Worm (Caenorhabditis elegans) whole organism, young adult: ENCODE results near the gene T14G12.6.

Source experiments
- B0019.2 ChIP-seq: fragments of 200-800 bp; sonication (Bioruptor generic); conservative IDR thresholded peaks from 2 replicates; pipeline ENCODE4 v1.3.6; 2022; ENCODE audit warnings: missing genetic modification reagents, missing genetic modification characterization, missing compliant biosample characterization
- B0336.3 ChIP-seq: fragments of 200-800 bp; sonication (Bioruptor generic); IDR thresholded peaks from 2 replicates; pipeline ENCODE4 v1.3.6; 2022; ENCODE audit warnings: missing genetic modification characterization, missing compliant biosample characterization
- C06A6.2 ChIP-seq: fragments of 200-800 bp; sonication (Bioruptor generic); conservative IDR thresholded peaks from 2 replicates; pipeline ENCODE4 v1.3.6; 2022; ENCODE audit warnings: missing genetic modification characterization, missing compliant biosample characterization
- F22D6.2 ChIP-seq: sonication (generic microtip); optimal IDR thresholded peaks from 2 replicates; lab custom pipeline; 2016; ENCODE audit warnings: mild to moderate bottlenecking, missing genetic modification characterization, missing compliant biosample characterization
- F33H1.4 ChIP-seq: fragments of 200-800 bp; sonication (Bioruptor generic); IDR thresholded peaks from 2 replicates; pipeline ENCODE4 v1.3.6; 2022; ENCODE audit warnings: missing genetic modification reagents, missing genetic modification characterization, missing compliant biosample characterization
- F49E8.2 ChIP-seq: sonication (generic microtip); optimal IDR thresholded peaks from 3 replicates; lab custom pipeline; 2017; ENCODE audit warnings: missing genetic modification characterization, mild to moderate bottlenecking, missing compliant biosample characterization, antibody characterized with exemption, moderate library complexity; ENCODE audit not compliant: insufficient read depth
- Y56A3A.18 ChIP-seq: fragments of 200-800 bp; sonication (Bioruptor generic); IDR thresholded peaks from 2 replicates; pipeline ENCODE4 v1.3.6; 2022; ENCODE audit warnings: missing genetic modification reagents, missing genetic modification characterization, missing compliant biosample characterization
- Y79H2A.3 ChIP-seq: fragments of 200-800 bp; sonication (Bioruptor generic); conservative IDR thresholded peaks from 2 replicates; pipeline ENCODE4 v1.3.6; 2022; ENCODE audit warnings: missing genetic modification reagents, missing genetic modification characterization, missing compliant biosample characterization
- aptf-2 ChIP-seq: fragments of 200-800 bp; sonication (Bioruptor generic); conservative IDR thresholded peaks from 2 replicates; pipeline ENCODE4 v1.3.6; 2022; ENCODE audit warnings: missing genetic modification reagents, missing genetic modification characterization, missing compliant biosample characterization
- aptf-3 ChIP-seq: fragments of 200-800 bp; sonication (Bioruptor generic); IDR thresholded peaks from 2 replicates; pipeline ENCODE4 v1.3.6; 2022; ENCODE audit warnings: missing genetic modification characterization, missing compliant biosample characterization
- atf-7 ChIP-seq: sonication (generic microtip); optimal IDR thresholded peaks from 2 replicates; lab custom pipeline; 2017; ENCODE audit warnings: mild to moderate bottlenecking, missing genetic modification characterization, missing compliant biosample characterization
- athp-1 ChIP-seq: sonication (generic microtip); optimal IDR thresholded peaks from 2 replicates; lab custom pipeline; 2017; ENCODE audit warnings: mild to moderate bottlenecking, missing genetic modification characterization, missing compliant biosample characterization
- bed-1 ChIP-seq: fragments of 200-800 bp; sonication (Bioruptor generic); IDR thresholded peaks from 2 replicates; pipeline ENCODE4 v1.3.6; 2022; ENCODE audit warnings: missing genetic modification reagents, missing genetic modification characterization, missing compliant biosample characterization
- bed-2 ChIP-seq: fragments of 200-800 bp; sonication (Bioruptor generic); IDR thresholded peaks from 2 replicates; pipeline ENCODE4 v1.3.6; 2022; ENCODE audit warnings: missing genetic modification reagents, missing genetic modification characterization, missing compliant biosample characterization
- ccch-3 ChIP-seq: fragments of 200-800 bp; sonication (Bioruptor generic); optimal IDR thresholded peaks from 2 replicates; lab custom pipeline; 2018; ENCODE audit warnings: mild to moderate bottlenecking, missing genetic modification characterization, missing compliant biosample characterization
- die-1 ChIP-seq: sonication (generic microtip); optimal IDR thresholded peaks from 2 replicates; lab custom pipeline; 2016; ENCODE audit warnings: missing genotype, mild to moderate bottlenecking, missing genetic modification characterization, missing compliant biosample characterization
- dpl-1 ChIP-seq: fragments of 150-350 bp; optimal IDR thresholded peaks from 2 replicates; lab custom pipeline; 2014; ENCODE audit warnings: missing biosample characterization, missing genetic modification reagents, missing genetic modification characterization
- egrh-3 ChIP-seq: fragments of 200-800 bp; sonication (Bioruptor generic); IDR thresholded peaks from 2 replicates; pipeline ENCODE4 v1.3.6; 2022; ENCODE audit warnings: missing genetic modification reagents, missing genetic modification characterization, missing compliant biosample characterization
- fkh-3 ChIP-seq: sonication (generic microtip); optimal IDR thresholded peaks from 2 replicates; lab custom pipeline; 2016; ENCODE audit warnings: mild to moderate bottlenecking, missing genetic modification characterization, missing compliant biosample characterization
- hsf-1 ChIP-seq: fragments of 200-800 bp; sonication (Bioruptor generic); IDR thresholded peaks from 2 replicates; pipeline ENCODE4 v1.3.6; 2022; ENCODE audit warnings: missing genetic modification reagents, missing genetic modification characterization, missing compliant biosample characterization
- lin-26 ChIP-seq: fragments of 200-800 bp; sonication (Bioruptor generic); IDR thresholded peaks from 2 replicates; pipeline ENCODE4 v1.3.6; 2022; ENCODE audit warnings: missing genetic modification reagents, missing genetic modification characterization, missing compliant biosample characterization
- lin-35 ChIP-seq, 3 experiments: fragments of 150-350 bp in 2 of 3; sonication (generic microtip) in 1 of 3; optimal IDR thresholded peaks; 2 replicates each; lab custom pipeline; 2014 to 2018; ENCODE audit warnings: missing biosample characterization in 3 of 3, missing genetic modification characterization in 3 of 3, missing genetic modification reagents in 3 of 3
- lsl-1 ChIP-seq: fragments of 200-800 bp; sonication (Bioruptor generic); optimal IDR thresholded peaks from 2 replicates; lab custom pipeline; 2018; ENCODE audit warnings: mild to moderate bottlenecking, missing genetic modification characterization, moderate library complexity, missing compliant biosample characterization
- lsy-27 ChIP-seq: sonication (generic microtip); optimal IDR thresholded peaks from 2 replicates; lab custom pipeline; 2017; ENCODE audit warnings: missing genetic modification characterization, mild to moderate bottlenecking, missing compliant biosample characterization, antibody characterized with exemption, missing genotype, borderline replicate concordance; ENCODE audit not compliant: insufficient read depth
- madf-3 ChIP-seq: fragments of 200-800 bp; sonication (Bioruptor generic); IDR thresholded peaks from 2 replicates; pipeline ENCODE4 v1.3.6; 2022; ENCODE audit warnings: missing genetic modification reagents, missing genetic modification characterization, missing compliant biosample characterization
- mcd-1 ChIP-seq: fragments of 200-800 bp; sonication (Bioruptor generic); IDR thresholded peaks from 2 replicates; pipeline ENCODE4 v1.3.6; 2022; ENCODE audit warnings: missing genetic modification reagents, missing genetic modification characterization, missing compliant biosample characterization
- nfya-1 ChIP-seq: sonication (generic microtip); optimal IDR thresholded peaks from 2 replicates; lab custom pipeline; 2017; ENCODE audit warnings: antibody characterized with exemption, missing compliant biosample characterization, missing genetic modification characterization, borderline replicate concordance; ENCODE audit not compliant: insufficient read depth
- nfya-2 ChIP-seq: fragments of 200-800 bp; sonication (Bioruptor generic); IDR thresholded peaks from 2 replicates; pipeline ENCODE4 v1.3.6; 2022; ENCODE audit warnings: missing genetic modification reagents, missing genetic modification characterization, missing compliant biosample characterization
- nhr-120 ChIP-seq: fragments of 200-800 bp; sonication (Bioruptor generic); IDR thresholded peaks from 2 replicates; pipeline ENCODE4 v1.3.6; 2022; ENCODE audit warnings: missing genetic modification characterization, missing compliant biosample characterization
- pbrm-1 ChIP-seq: fragments of 200-800 bp; sonication (Bioruptor generic); IDR thresholded peaks from 2 replicates; pipeline ENCODE4 v1.3.6; 2022; ENCODE audit warnings: missing genetic modification reagents, missing genetic modification characterization, missing compliant biosample characterization
- rcor-1 ChIP-seq: fragments of 200-800 bp; sonication (Bioruptor generic); IDR thresholded peaks from 2 replicates; pipeline ENCODE4 v1.3.6; 2022; ENCODE audit warnings: missing genetic modification reagents, missing genetic modification characterization, missing compliant biosample characterization
- rec-8 ChIP-seq, 2 experiments: sonication (generic microtip); optimal IDR thresholded peaks; 2 replicates each; lab custom pipeline; 2016; ENCODE audit warnings: mild to moderate bottlenecking in 2 of 2, missing genetic modification characterization in 2 of 2, missing genetic modification reagents in 2 of 2, missing genotype in 2 of 2, missing biosample characterization in 1 of 2, missing compliant biosample characterization in 1 of 2, moderate library complexity in 1 of 2
- repo-1 ChIP-seq: sonication (generic microtip); optimal IDR thresholded peaks from 2 replicates; lab custom pipeline; 2017; ENCODE audit warnings: mild to moderate bottlenecking, missing genetic modification characterization, missing compliant biosample characterization
- snpc-1.3 ChIP-seq: sonication (generic microtip); optimal IDR thresholded peaks from 2 replicates; lab custom pipeline; 2017; ENCODE audit warnings: missing genetic modification characterization, mild to moderate bottlenecking, missing compliant biosample characterization, antibody characterized with exemption, moderate library complexity, missing genotype, missing genetic modification reagents; ENCODE audit not compliant: insufficient read depth
- sptf-2 ChIP-seq: fragments of 200-800 bp; sonication (Bioruptor generic); optimal IDR thresholded peaks from 2 replicates; lab custom pipeline; 2018; ENCODE audit warnings: mild to moderate bottlenecking, missing genetic modification characterization, missing compliant biosample characterization
- tbx-9 ChIP-seq: sonication (generic microtip); optimal IDR thresholded peaks from 2 replicates; lab custom pipeline; 2016; ENCODE audit warnings: borderline replicate concordance, missing genetic modification characterization, inconsistent platforms, missing compliant biosample characterization
- unc-62 ChIP-seq: fragments of 150-350 bp; optimal IDR thresholded peaks from 2 replicates; lab custom pipeline; 2014; ENCODE audit warnings: missing biosample characterization, missing genetic modification reagents, missing genetic modification characterization
- zfh-2 ChIP-seq: fragments of 200-800 bp; sonication (Bioruptor generic); conservative IDR thresholded peaks from 2 replicates; pipeline ENCODE4 v1.3.6; 2022; ENCODE audit warnings: missing genetic modification reagents, missing genetic modification characterization, missing compliant biosample characterization
- zim-3 ChIP-seq: sonication (generic microtip); optimal IDR thresholded peaks from 2 replicates; lab custom pipeline; 2017; ENCODE audit warnings: mild to moderate bottlenecking, missing genetic modification characterization, moderate library complexity, missing compliant biosample characterization
- ztf-22 ChIP-seq: fragments of 200-800 bp; sonication (Bioruptor generic); optimal IDR thresholded peaks from 2 replicates; lab custom pipeline; 2018; ENCODE audit warnings: mild to moderate bottlenecking, missing genetic modification characterization, moderate library complexity, missing compliant biosample characterization
- ztf-25 ChIP-seq: fragments of 200-800 bp; sonication (Bioruptor generic); IDR thresholded peaks from 2 replicates; pipeline ENCODE4 v1.3.6; 2022; ENCODE audit warnings: missing genetic modification reagents, missing genetic modification characterization, missing compliant biosample characterization
- ztf-26 ChIP-seq: sonication (generic microtip); optimal IDR thresholded peaks from 2 replicates; lab custom pipeline; 2017; ENCODE audit warnings: missing genetic modification characterization, missing compliant biosample characterization
- ztf-28 ChIP-seq: fragments of 200-800 bp; sonication (Bioruptor generic); IDR thresholded peaks from 2 replicates; pipeline ENCODE4 v1.3.6; 2022; ENCODE audit warnings: missing genetic modification reagents, missing genetic modification characterization, missing compliant biosample characterization
- ztf-3 ChIP-seq: fragments of 200-800 bp; sonication (Bioruptor generic); optimal IDR thresholded peaks from 2 replicates; lab custom pipeline; 2018; ENCODE audit warnings: mild to moderate bottlenecking, missing genetic modification characterization, missing compliant biosample characterization

Gene T14G12.6

ce11 chrX:3795642-3796041, 36.4 kb upstream of the T14G12.6 start, which contains the start of gene F35A5.5:
TSS of gene F35A5.5 (minus strand) at chrX:3795742.
- TF ChIP-seq dpl-1 (GFP tag; lab: Kevin White, UChicago) (no peak), zim-3 (tag; lab: Kevin White, UChicago) (no peak), repo-1 (no peak), ztf-26 (no peak), sptf-2 (GFP tag; lab: Kevin White, UChicago) (no peak), aptf-3 (GFP tag; lab: Robert Waterston, UW) (no peak), ztf-25 (GFP tag; lab: Robert Waterston, UW) (no peak), aptf-2 (GFP tag; lab: Robert Waterston, UW) (no peak), lin-35 (GFP tag; optimal IDR thresholded peaks at IDR 0.05; lab: Kevin White, UChicago) (no peak), athp-1 (tag; lab: Kevin White, UChicago) (no peak), F33H1.4 (GFP tag; lab: Robert Waterston, UW) (no peak), nfya-1 (no peak), egrh-3 (GFP tag; lab: Robert Waterston, UW) (no peak), C06A6.2 (GFP tag; lab: Robert Waterston, UW) (no peak), bed-2 (GFP tag; lab: Robert Waterston, UW) (no peak), ztf-22 (GFP tag; lab: Kevin White, UChicago) (no peak), rec-8 (tag; optimal IDR thresholded peaks at IDR 0.05; lab: Kevin White, UChicago) (no peak), atf-7 (tag; lab: Kevin White, UChicago) (no peak), snpc-1.3 (tag; lab: Kevin White, UChicago) (no peak), nhr-120 (GFP tag; lab: Robert Waterston, UW) (no peak)
- TF ChIP-seq, all 124 proteins: peak for 0

- no peak for TF ChIP-seq Y79H2A.3 (GFP tag; lab: Robert Waterston, UW)
- TF ChIP-seq zfh-2 (GFP tag; lab: Robert Waterston, UW): peak; percentile 72
These were observed 34.9 kb upstream of the T14G12.6 start for ce11 chrX:3794161-3794560.

- TF ChIP-seq unc-62 (GFP tag; lab: Kevin White, UChicago) (no peak), sptf-2 (GFP tag; lab: Kevin White, UChicago) (no peak), rec-8 (tag; optimal IDR thresholded peaks at IDR 0.05; lab: Kevin White, UChicago) (peak; percentile 58 to 89), die-1 (tag; lab: Kevin White, UChicago) (peak; percentile 83), lsy-27 (peak; percentile 57), fkh-3 (tag; lab: Kevin White, UChicago) (no peak), mcd-1 (peak; percentile 29; the same call in 1 of the 2 replicates), lin-26 (GFP tag; lab: Robert Waterston, UW) (peak; percentile 91), pbrm-1 (GFP tag; lab: Robert Waterston, UW) (peak; percentile 83), B0019.2 (GFP tag; lab: Robert Waterston, UW) (no peak), bed-1 (GFP tag; lab: Robert Waterston, UW) (no peak), zfh-2 (GFP tag; lab: Robert Waterston, UW) (no peak), Y56A3A.18 (GFP tag; lab: Robert Waterston, UW) (peak; percentile 85), bed-2 (GFP tag; lab: Robert Waterston, UW) (no peak), F22D6.2 (tag; lab: Kevin White, UChicago) (no peak), nfya-2 (GFP tag; lab: Robert Waterston, UW) (no peak), lsl-1 (peak; percentile 9), aptf-3 (GFP tag; lab: Robert Waterston, UW) (no peak), madf-3 (GFP tag; lab: Robert Waterston, UW) (peak; percentile 77; the same call in 1 of the 2 replicates), zim-3 (tag; lab: Kevin White, UChicago) (no peak), ztf-3 (GFP tag; lab: Kevin White, UChicago) (no peak), ztf-28 (GFP tag; lab: Robert Waterston, UW) (no peak), F49E8.2 (tag; lab: Kevin White, UChicago) (peak; percentile 4), tbx-9 (tag; lab: Kevin White, UChicago) (no peak), rcor-1 (GFP tag; lab: Robert Waterston, UW) (peak; percentile 77), B0336.3 (peak; percentile 49; the same call in 1 of the 2 replicates), ccch-3 (GFP tag; lab: Kevin White, UChicago) (no peak), hsf-1 (GFP tag; lab: Robert Waterston, UW) (no peak), dpl-1 (GFP tag; lab: Kevin White, UChicago) (no peak)
These were observed 34.1 kb upstream of the T14G12.6 start for ce11 chrX:3793389-3793788.
